Worm (Caenorhabditis elegans) whole organism, early embryonic: ENCODE data around the gene B0507.2.

Experiments
- aly-1 ChIP-seq: sonication (generic microtip); optimal IDR thresholded peaks from 2 replicates; lab custom pipeline; 2016; ENCODE audit warnings: missing genetic modification characterization, missing compliant biosample characterization
- ama-1 ChIP-seq: fragments of 150-350 bp; optimal IDR thresholded peaks from 2 replicates; lab custom pipeline; 2014
- ceh-13 ChIP-seq: fragments of 200-800 bp; sonication (Bioruptor generic); optimal IDR thresholded peaks from 2 replicates; lab custom pipeline; 2018; ENCODE audit warnings: mild to moderate bottlenecking, missing genetic modification characterization, missing compliant biosample characterization
- ceh-36 ChIP-seq: sonication (generic microtip); optimal IDR thresholded peaks from 2 replicates; lab custom pipeline; 2016; ENCODE audit warnings: missing genetic modification characterization, inconsistent platforms, missing compliant biosample characterization
- hnd-1 ChIP-seq: sonication (generic microtip); optimal IDR thresholded peaks from 2 replicates; lab custom pipeline; 2016; ENCODE audit warnings: missing genetic modification characterization, missing compliant biosample characterization
- pes-1 ChIP-seq: fragments of 200-800 bp; sonication (Bioruptor generic); IDR thresholded peaks from 2 replicates; pipeline ENCODE4 v1.3.6; 2022; ENCODE audit warnings: missing genetic modification reagents, missing genetic modification characterization, missing compliant biosample characterization
- scrt-1 ChIP-seq: fragments of 200-800 bp; sonication (Bioruptor generic); IDR thresholded peaks from 2 replicates; pipeline ENCODE4 v1.3.6; 2022; ENCODE audit warnings: missing genetic modification characterization, missing compliant biosample characterization

DNA sequence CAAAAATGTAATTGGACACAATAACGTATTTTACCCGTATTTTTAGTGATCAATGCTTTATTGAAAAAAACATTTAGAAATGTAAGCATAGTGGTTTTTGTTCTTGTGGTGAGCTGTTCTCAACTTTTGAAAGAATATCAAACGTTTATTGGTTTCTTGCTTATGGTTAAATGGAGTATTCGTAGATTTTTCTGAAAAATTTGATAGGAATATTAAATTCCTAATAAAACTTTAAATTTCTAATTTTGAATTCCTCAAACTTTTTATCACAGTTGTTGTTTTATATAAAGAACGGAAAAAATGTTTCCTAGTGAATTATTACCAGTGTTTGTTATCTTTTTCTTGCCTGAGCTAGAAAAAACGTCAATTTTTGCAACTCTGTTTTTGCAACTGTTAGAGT, 20.7 kb upstream of the B0507.2 start, which contains the start of gene B0507.5:
- TF ChIP-seq aly-1 = no peak
- TF ChIP-seq ama-1 (lab: Kevin White, UChicago) = no peak
- TF ChIP-seq ceh-36 = no peak
- TF ChIP-seq ceh-13 (GFP tag; lab: Kevin White, UChicago) = no peak
- TF ChIP-seq scrt-1 = no peak
- no peak for TF ChIP-seq pes-1 (GFP tag; lab: Robert Waterston, UW)
- no peak for TF ChIP-seq hnd-1 (tag; lab: Kevin White, UChicago)
